Worm (Caenorhabditis elegans): ENCODE measurements around the gene sth-1.

DNA sequence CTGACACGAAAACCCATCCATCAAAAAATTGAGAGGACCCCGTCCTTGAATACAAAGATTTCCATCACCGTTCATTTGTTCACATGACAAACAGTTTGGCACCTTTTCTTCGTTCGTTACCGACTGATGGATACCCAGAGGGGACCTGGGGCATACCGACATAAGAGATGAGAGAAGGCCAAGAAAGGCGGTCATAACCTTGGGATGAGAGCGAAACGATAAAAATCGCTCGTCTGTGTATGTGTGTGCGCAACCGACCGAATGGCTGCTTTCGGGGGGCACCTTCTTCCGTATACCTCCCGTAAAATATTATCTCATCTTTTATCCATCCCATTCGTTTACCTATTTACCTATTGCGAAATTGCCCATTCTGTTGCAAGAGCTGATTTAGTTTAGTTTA lies 7.0 kb upstream of the sth-1 start:
- TF ChIP-seq jun-1 (tag; optimal IDR thresholded peaks at IDR 0.05) (no peak), nhr-43 (tag; optimal IDR thresholded peaks at IDR 0.05; ENCODE audit: poor library complexity, severe bottlenecking) (no peak), pha-4 (tag; optimal IDR thresholded peaks at IDR 0.05) (no peak), aly-2 (tag; optimal IDR thresholded peaks at IDR 0.05) (no peak), nhr-25 (tag; optimal IDR thresholded peaks at IDR 0.05) (peak; percentile 66), unc-62 (GFP tag; optimal IDR thresholded peaks at IDR 0.05) (no peak), ceh-82 (tag; optimal IDR thresholded peaks at IDR 0.05) (no peak), nhr-77 (tag; optimal IDR thresholded peaks at IDR 0.05) (no peak), zag-1 (tag; optimal IDR thresholded peaks at IDR 0.05) (no peak), R02D3.7 (tag; optimal IDR thresholded peaks at IDR 0.05) (no peak), ztf-4 (tag; optimal IDR thresholded peaks at IDR 0.05) (no peak), snpc-4 (tag; optimal IDR thresholded peaks at IDR 0.05) (no peak), ZK546.5 (tag; optimal IDR thresholded peaks at IDR 0.05) (no peak)
